Worm (Caenorhabditis elegans) whole organism, young adult: ENCODE measurements around the gene ins-11.

Experiments
- D2030.7 ChIP-seq: fragments of 200-800 bp; sonication (Bioruptor generic); IDR thresholded peaks from 2 replicates; pipeline ENCODE4 v1.3.6; 2022; ENCODE audit warnings: missing genetic modification reagents, missing genetic modification characterization, missing compliant biosample characterization
- F33H1.4 ChIP-seq: fragments of 200-800 bp; sonication (Bioruptor generic); IDR thresholded peaks from 2 replicates; pipeline ENCODE4 v1.3.6; 2022; ENCODE audit warnings: missing genetic modification reagents, missing genetic modification characterization, missing compliant biosample characterization
- F55B11.4 ChIP-seq: sonication (generic microtip); optimal IDR thresholded peaks from 2 replicates; lab custom pipeline; 2016; ENCODE audit warnings: missing compliant biosample characterization, missing genetic modification characterization, borderline replicate concordance; ENCODE audit not compliant: insufficient read depth
- K12H6.12 ChIP-seq: fragments of 200-800 bp; sonication (Bioruptor generic); optimal IDR thresholded peaks from 2 replicates; lab custom pipeline; 2018; ENCODE audit warnings: mild to moderate bottlenecking, missing genetic modification characterization, missing compliant biosample characterization
- T07F8.4 ChIP-seq: sonication (generic microtip); optimal IDR thresholded peaks from 2 replicates; lab custom pipeline; 2016; ENCODE audit warnings: mild to moderate bottlenecking, missing genetic modification characterization, moderate library complexity, missing compliant biosample characterization
- Y53F4B.3 ChIP-seq: fragments of 200-800 bp; sonication (Bioruptor generic); IDR thresholded peaks from 2 replicates; pipeline ENCODE4 v1.3.6; 2022; ENCODE audit warnings: missing genetic modification reagents, missing genetic modification characterization, missing compliant biosample characterization
- Y56A3A.18 ChIP-seq: fragments of 200-800 bp; sonication (Bioruptor generic); IDR thresholded peaks from 2 replicates; pipeline ENCODE4 v1.3.6; 2022; ENCODE audit warnings: missing genetic modification reagents, missing genetic modification characterization, missing compliant biosample characterization
- Y95B8A.8 ChIP-seq: fragments of 200-800 bp; sonication (Bioruptor generic); IDR thresholded peaks from 2 replicates; pipeline ENCODE4 v1.3.6; 2022; ENCODE audit warnings: missing genetic modification reagents, missing genetic modification characterization, missing compliant biosample characterization
- ZK185.1 ChIP-seq: sonication (generic microtip); optimal IDR thresholded peaks from 2 replicates; lab custom pipeline; 2016; ENCODE audit warnings: mild to moderate bottlenecking, missing genetic modification characterization, missing compliant biosample characterization; ENCODE audit not compliant: poor library complexity, severe bottlenecking
- aptf-2 ChIP-seq: fragments of 200-800 bp; sonication (Bioruptor generic); conservative IDR thresholded peaks from 2 replicates; pipeline ENCODE4 v1.3.6; 2022; ENCODE audit warnings: missing genetic modification reagents, missing genetic modification characterization, missing compliant biosample characterization
- atf-7 ChIP-seq: sonication (generic microtip); optimal IDR thresholded peaks from 2 replicates; lab custom pipeline; 2017; ENCODE audit warnings: mild to moderate bottlenecking, missing genetic modification characterization, missing compliant biosample characterization
- attf-5 ChIP-seq: fragments of 200-800 bp; sonication (Bioruptor generic); optimal IDR thresholded peaks from 2 replicates; lab custom pipeline; 2018; ENCODE audit warnings: mild to moderate bottlenecking, missing genetic modification characterization, missing compliant biosample characterization
- bed-2 ChIP-seq: fragments of 200-800 bp; sonication (Bioruptor generic); IDR thresholded peaks from 2 replicates; pipeline ENCODE4 v1.3.6; 2022; ENCODE audit warnings: missing genetic modification reagents, missing genetic modification characterization, missing compliant biosample characterization
- cebp-2 ChIP-seq: fragments of 200-800 bp; sonication (Bioruptor generic); IDR thresholded peaks from 2 replicates; pipeline ENCODE4 v1.3.6; 2022; ENCODE audit warnings: missing genetic modification characterization, missing compliant biosample characterization
- ceh-100 ChIP-seq: fragments of 200-800 bp; sonication (Bioruptor generic); IDR thresholded peaks from 2 replicates; pipeline ENCODE4 v1.3.6; 2022; ENCODE audit warnings: missing genetic modification reagents, missing genetic modification characterization, missing compliant biosample characterization
- ceh-79 ChIP-seq: sonication (generic microtip); optimal IDR thresholded peaks from 2 replicates; lab custom pipeline; 2017; ENCODE audit warnings: mild to moderate bottlenecking, missing genetic modification characterization, missing compliant biosample characterization
- dox-1 ChIP-seq: fragments of 200-800 bp; sonication (Bioruptor generic); IDR thresholded peaks from 2 replicates; pipeline ENCODE4 v1.3.6; 2022; ENCODE audit warnings: missing genetic modification reagents, missing genetic modification characterization, missing compliant biosample characterization
- egrh-3 ChIP-seq: fragments of 200-800 bp; sonication (Bioruptor generic); IDR thresholded peaks from 2 replicates; pipeline ENCODE4 v1.3.6; 2022; ENCODE audit warnings: missing genetic modification reagents, missing genetic modification characterization, missing compliant biosample characterization
- him-1 ChIP-seq: sonication (generic microtip); optimal IDR thresholded peaks from 2 replicates; lab custom pipeline; 2016; ENCODE audit warnings: missing genotype, missing genetic modification reagents, missing genetic modification characterization, missing compliant biosample characterization
- hsf-1 ChIP-seq: fragments of 200-800 bp; sonication (Bioruptor generic); IDR thresholded peaks from 2 replicates; pipeline ENCODE4 v1.3.6; 2022; ENCODE audit warnings: missing genetic modification reagents, missing genetic modification characterization, missing compliant biosample characterization
- let-607 ChIP-seq, 2 experiments: fragments of 200-800 bp in 1 of 2; sonication (Bioruptor generic) in 1 of 2; sonication (generic microtip) in 1 of 2; optimal IDR thresholded peaks; 2 replicates each; lab custom pipeline; 2016 to 2018; ENCODE audit warnings: mild to moderate bottlenecking in 2 of 2, missing compliant biosample characterization in 2 of 2, missing genetic modification characterization in 2 of 2, moderate library complexity in 2 of 2, missing genotype in 1 of 2
- lin-35 ChIP-seq, 3 experiments: fragments of 150-350 bp in 2 of 3; sonication (generic microtip) in 1 of 3; optimal IDR thresholded peaks; 2 replicates each; lab custom pipeline; 2014 to 2018; ENCODE audit warnings: missing biosample characterization in 3 of 3, missing genetic modification characterization in 3 of 3, missing genetic modification reagents in 3 of 3
- lin-54 ChIP-seq: fragments of 200-800 bp; sonication (Bioruptor generic); optimal IDR thresholded peaks from 2 replicates; lab custom pipeline; 2018; ENCODE audit warnings: mild to moderate bottlenecking, missing genetic modification characterization, missing compliant biosample characterization
- lir-1 ChIP-seq: fragments of 200-800 bp; sonication (Bioruptor generic); conservative IDR thresholded peaks from 2 replicates; pipeline ENCODE4 v1.3.6; 2022; ENCODE audit warnings: missing genetic modification reagents, missing genetic modification characterization, missing compliant biosample characterization
- lsl-1 ChIP-seq: fragments of 200-800 bp; sonication (Bioruptor generic); optimal IDR thresholded peaks from 2 replicates; lab custom pipeline; 2018; ENCODE audit warnings: mild to moderate bottlenecking, missing genetic modification characterization, moderate library complexity, missing compliant biosample characterization
- madf-3 ChIP-seq: fragments of 200-800 bp; sonication (Bioruptor generic); IDR thresholded peaks from 2 replicates; pipeline ENCODE4 v1.3.6; 2022; ENCODE audit warnings: missing genetic modification reagents, missing genetic modification characterization, missing compliant biosample characterization
- madf-6 ChIP-seq: fragments of 200-800 bp; sonication (Bioruptor generic); IDR thresholded peaks from 2 replicates; pipeline ENCODE4 v1.3.6; 2022; ENCODE audit warnings: missing genetic modification reagents, missing genetic modification characterization, missing compliant biosample characterization
- madf-8 ChIP-seq: fragments of 200-800 bp; sonication (Bioruptor generic); conservative IDR thresholded peaks from 2 replicates; pipeline ENCODE4 v1.3.6; 2022; ENCODE audit warnings: missing genetic modification reagents, missing genetic modification characterization, missing compliant biosample characterization
- mcd-1 ChIP-seq: fragments of 200-800 bp; sonication (Bioruptor generic); IDR thresholded peaks from 2 replicates; pipeline ENCODE4 v1.3.6; 2022; ENCODE audit warnings: missing genetic modification reagents, missing genetic modification characterization, missing compliant biosample characterization
- nfya-2 ChIP-seq: fragments of 200-800 bp; sonication (Bioruptor generic); IDR thresholded peaks from 2 replicates; pipeline ENCODE4 v1.3.6; 2022; ENCODE audit warnings: missing genetic modification reagents, missing genetic modification characterization, missing compliant biosample characterization
- pha-4 ChIP-seq: fragments of 150-350 bp; sonication (generic microtip); optimal IDR thresholded peaks from 2 replicates; lab custom pipeline; 2014; ENCODE audit warnings: missing biosample characterization, missing genetic modification reagents, missing genetic modification characterization
- rec-8 ChIP-seq, 2 experiments: sonication (generic microtip); optimal IDR thresholded peaks; 2 replicates each; lab custom pipeline; 2016; ENCODE audit warnings: mild to moderate bottlenecking in 2 of 2, missing genetic modification characterization in 2 of 2, missing genetic modification reagents in 2 of 2, missing genotype in 2 of 2, missing biosample characterization in 1 of 2, missing compliant biosample characterization in 1 of 2, moderate library complexity in 1 of 2
- snpc-1.3 ChIP-seq: sonication (generic microtip); optimal IDR thresholded peaks from 2 replicates; lab custom pipeline; 2017; ENCODE audit warnings: missing genetic modification characterization, mild to moderate bottlenecking, missing compliant biosample characterization, antibody characterized with exemption, moderate library complexity, missing genotype, missing genetic modification reagents; ENCODE audit not compliant: insufficient read depth
- snpc-4 ChIP-seq, 5 experiments: fragments of 150-350 bp in 1 of 5; sonication (generic microtip) in 4 of 5; optimal IDR thresholded peaks; 2 replicates each; lab custom pipeline; 2014 to 2018; ENCODE audit warnings: missing genetic modification characterization in 5 of 5, missing biosample characterization in 3 of 5, antibody characterized with exemption in 2 of 5, mild to moderate bottlenecking in 2 of 5, missing compliant biosample characterization in 2 of 5, missing genotype in 2 of 5, moderate library complexity in 2 of 5, missing genetic modification reagents in 1 of 5
- sptf-2 ChIP-seq: fragments of 200-800 bp; sonication (Bioruptor generic); optimal IDR thresholded peaks from 2 replicates; lab custom pipeline; 2018; ENCODE audit warnings: mild to moderate bottlenecking, missing genetic modification characterization, missing compliant biosample characterization
- tlf-1 ChIP-seq: fragments of 200-800 bp; sonication (Bioruptor generic); optimal IDR thresholded peaks from 2 replicates; lab custom pipeline; 2018; ENCODE audit warnings: mild to moderate bottlenecking, missing genetic modification characterization, missing compliant biosample characterization
- unc-130 ChIP-seq: sonication (generic microtip); optimal IDR thresholded peaks from 2 replicates; lab custom pipeline; 2016; ENCODE audit warnings: missing genetic modification reagents, missing genetic modification characterization, missing compliant biosample characterization
- xnd-1 ChIP-seq: sonication (generic microtip); optimal IDR thresholded peaks from 2 replicates; lab custom pipeline; 2016; ENCODE audit warnings: missing genotype, missing genetic modification reagents, missing genetic modification characterization, missing compliant biosample characterization
- ztf-22 ChIP-seq: fragments of 200-800 bp; sonication (Bioruptor generic); optimal IDR thresholded peaks from 2 replicates; lab custom pipeline; 2018; ENCODE audit warnings: mild to moderate bottlenecking, missing genetic modification characterization, moderate library complexity, missing compliant biosample characterization
- ztf-28 ChIP-seq: fragments of 200-800 bp; sonication (Bioruptor generic); IDR thresholded peaks from 2 replicates; pipeline ENCODE4 v1.3.6; 2022; ENCODE audit warnings: missing genetic modification reagents, missing genetic modification characterization, missing compliant biosample characterization

The ins-11 gene

ce11 chrII:5556431-5556830, at the start of gene ins-11:
Gene ins-11, plus strand, starts transcription at chrII:5556731.
- TF ChIP-seq hsf-1 (no peak), dox-1 (GFP tag; lab: Robert Waterston, UW) (no peak), pha-4 (tag; lab: Kevin White, UChicago) (no peak), egrh-3 (GFP tag; lab: Robert Waterston, UW) (no peak), ztf-22 (no peak), Y56A3A.18 (GFP tag; lab: Robert Waterston, UW) (no peak)

- TF ChIP-seq xnd-1 (tag; lab: Kevin White, UChicago) (peak; percentile 76), madf-3 (GFP tag; lab: Robert Waterston, UW) (no peak), rec-8 (tag; optimal IDR thresholded peaks at IDR 0.05; lab: Kevin White, UChicago) (peak in 1 of 2 experiments; percentile 24), tlf-1 (GFP tag; lab: Kevin White, UChicago) (no peak), Y53F4B.3 (GFP tag; lab: Robert Waterston, UW) (no peak), unc-130 (GFP tag; lab: Kevin White, UChicago) (peak; percentile 57), snpc-4 (GFP tag; optimal IDR thresholded peaks at IDR 0.05; lab: Kevin White, UChicago) (no peak), snpc-4 (tag; optimal IDR thresholded peaks at IDR 0.05; lab: Kevin White, UChicago) (peak in 1 of 4 experiments; percentile 13), T07F8.4 (tag; lab: Kevin White, UChicago) (no peak), lin-54 (GFP tag; lab: Kevin White, UChicago) (peak; percentile 4), attf-5 (GFP tag; lab: Kevin White, UChicago) (peak; percentile 1), sptf-2 (GFP tag; lab: Kevin White, UChicago) (no peak), lir-1 (GFP tag; lab: Robert Waterston, UW) (no peak), ceh-100 (GFP tag; lab: Robert Waterston, UW) (no peak), let-607 (tag; optimal IDR thresholded peaks at IDR 0.05; lab: Kevin White, UChicago) (no peak), pha-4 (tag; lab: Kevin White, UChicago) (no peak), snpc-1.3 (tag; lab: Kevin White, UChicago) (no peak), K12H6.12 (tag; lab: Kevin White, UChicago) (peak; percentile 7), ceh-79 (no peak), ztf-28 (0 out of 2 replicates have a peak, but pooled peaks have one; percentile 22), Y95B8A.8 (no peak), ZK185.1 (tag; lab: Kevin White, UChicago) (peak; percentile 65), mcd-1 (GFP tag; lab: Robert Waterston, UW) (peak; percentile 41), D2030.7 (GFP tag; lab: Robert Waterston, UW) (no peak), lsl-1 (GFP tag; lab: Kevin White, UChicago) (peak; percentile 45), cebp-2 (GFP tag; lab: Robert Waterston, UW) (no peak), nfya-2 (GFP tag; lab: Robert Waterston, UW) (no peak), madf-6 (GFP tag; lab: Robert Waterston, UW) (peak; percentile 90), F33H1.4 (GFP tag; lab: Robert Waterston, UW) (peak; percentile 42), atf-7 (tag; lab: Kevin White, UChicago) (peak; percentile 16), bed-2 (GFP tag; lab: Robert Waterston, UW) (no peak), F55B11.4 (tag; lab: Kevin White, UChicago) (no peak), lin-35 (GFP tag; optimal IDR thresholded peaks at IDR 0.05; lab: Kevin White, UChicago) (peak in 1 of 3 experiments; percentile 13), dox-1 (GFP tag; lab: Robert Waterston, UW) (0 out of 2 replicates have a peak, but pooled peaks have one; percentile 39), him-1 (tag; lab: Kevin White, UChicago) (peak; percentile 50), aptf-2 (GFP tag; lab: Robert Waterston, UW) (0 out of 2 replicates have a peak, but pooled peaks have one; percentile 38), madf-8 (peak; percentile 88)
Observed at ce11 chrII:5511417-5512353, 44.8 kb upstream of the ins-11 start.
